Worm (Caenorhabditis elegans) whole organism, late embryonic: ENCODE results near the gene D1054.18.

Source experiments
- F13H6.1 ChIP-seq: sonication (generic microtip); optimal IDR thresholded peaks from 2 replicates; lab custom pipeline; 2016; ENCODE audit warnings: missing genetic modification characterization, missing compliant biosample characterization
- K02D7.2 ChIP-seq: sonication (generic microtip); optimal IDR thresholded peaks from 2 replicates; lab custom pipeline; 2017; ENCODE audit warnings: mild to moderate bottlenecking, missing genetic modification characterization, missing compliant biosample characterization
- ceh-19 ChIP-seq: fragments of 200-800 bp; sonication (Bioruptor generic); optimal IDR thresholded peaks from 2 replicates; lab custom pipeline; 2018; ENCODE audit warnings: mild to moderate bottlenecking, missing genetic modification characterization, missing compliant biosample characterization
- hlh-15 ChIP-seq: sonication (generic microtip); optimal IDR thresholded peaks from 2 replicates; lab custom pipeline; 2016; ENCODE audit warnings: missing genetic modification characterization, missing compliant biosample characterization
- rnt-1 ChIP-seq: sonication (generic microtip); optimal IDR thresholded peaks from 2 replicates; lab custom pipeline; 2016; ENCODE audit warnings: missing genetic modification characterization, missing compliant biosample characterization
- tbx-7 ChIP-seq: sonication (generic microtip); optimal IDR thresholded peaks from 2 replicates; lab custom pipeline; 2016; ENCODE audit warnings: missing genotype, missing genetic modification characterization, missing compliant biosample characterization

DNA sequence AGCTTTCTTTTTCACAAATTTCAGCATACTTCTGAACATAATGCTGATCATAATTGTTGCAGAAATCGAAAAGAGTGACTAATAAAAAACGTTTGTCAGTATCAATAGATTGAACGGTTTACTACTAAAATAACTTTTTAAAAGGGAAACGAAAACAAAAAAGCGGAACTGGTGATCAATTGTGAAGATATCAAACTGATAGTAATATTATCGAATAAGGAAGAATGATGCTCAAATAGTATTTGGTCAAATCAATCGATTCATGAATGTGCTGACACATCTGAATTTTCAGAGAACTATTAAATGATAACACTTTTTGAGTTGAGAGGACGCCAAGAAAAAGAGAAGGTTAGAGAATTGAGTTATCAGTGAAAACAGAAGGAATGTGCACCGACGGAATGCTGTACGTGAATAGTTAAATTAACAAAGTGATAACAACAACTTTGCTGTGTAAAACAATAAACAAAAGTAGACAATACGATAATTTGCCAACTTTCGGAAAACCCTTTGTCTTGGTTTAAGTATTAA is 24.4 kb downstream of the D1054.18 start, which contains the start of gene D1054.5:
- no peak for TF ChIP-seq ceh-19 (GFP tag; lab: Kevin White, UChicago)
- TF ChIP-seq K02D7.2 (tag; lab: Kevin White, UChicago): no peak
- TF ChIP-seq hlh-15 (tag; lab: Kevin White, UChicago): no peak
- TF ChIP-seq tbx-7 (tag; lab: Kevin White, UChicago): no peak
- TF ChIP-seq F13H6.1 (tag; lab: Kevin White, UChicago): no peak
- TF ChIP-seq rnt-1 (tag; lab: Kevin White, UChicago): no peak
